Fruit fly (Drosophila melanogaster) whole organism, pupa: ENCODE measurements around the gene Trmt112.

Source experiments
- CG10348 ChIP-seq: fragments of 200-800 bp; sonication (Bioruptor generic); IDR thresholded peaks from 2 replicates; pipeline ENCODE4 v1.3.6; 2022; ENCODE audit warnings: missing biosample characterization, missing genetic modification characterization
- CG12605 ChIP-seq: fragments of 200-800 bp; sonication (Bioruptor generic); IDR thresholded peaks from 2 replicates; pipeline ENCODE4 v1.3.6; 2022; ENCODE audit warnings: missing biosample characterization, missing genetic modification characterization
- CG13204 ChIP-seq: fragments of 200-800 bp; sonication (Bioruptor generic); optimal IDR thresholded peaks from 2 replicates; lab custom pipeline; 2018; ENCODE audit warnings: missing biosample characterization, mild to moderate bottlenecking, missing genetic modification characterization, moderate library complexity
- CG14655 ChIP-seq: fragments of 200-800 bp; sonication (Bioruptor generic); optimal IDR thresholded peaks from 3 replicates; lab custom pipeline; 2017; ENCODE audit warnings: mild to moderate bottlenecking, missing biosample characterization, missing genetic modification reagents, missing genetic modification characterization
- CG15710 ChIP-seq: fragments of 200-800 bp; sonication (Bioruptor generic); optimal IDR thresholded peaks from 2 replicates; lab custom pipeline; 2018; ENCODE audit warnings: missing biosample characterization, mild to moderate bottlenecking, missing genetic modification characterization, moderate library complexity
- CG17806 ChIP-seq: fragments of 200-800 bp; sonication (Bioruptor generic); optimal IDR thresholded peaks from 2 replicates; lab custom pipeline; 2018; ENCODE audit warnings: missing biosample characterization, mild to moderate bottlenecking, missing genetic modification characterization, moderate library complexity
- CG32121 ChIP-seq: fragments of 200-800 bp; sonication (Bioruptor generic); IDR thresholded peaks from 2 replicates; pipeline ENCODE4 v1.3.6; 2022; ENCODE audit warnings: missing biosample characterization, missing genetic modification characterization
- CG34367 ChIP-seq: fragments of 200-800 bp; sonication (Bioruptor generic); optimal IDR thresholded peaks from 2 replicates; lab custom pipeline; 2018; ENCODE audit warnings: missing biosample characterization, mild to moderate bottlenecking, missing genetic modification characterization
- CG4496 ChIP-seq: fragments of 200-800 bp; sonication (Bioruptor generic); IDR thresholded peaks from 3 replicates; pipeline ENCODE4 v1.3.6; 2022; ENCODE audit warnings: missing biosample characterization, missing genetic modification characterization
- CG8159 ChIP-seq: fragments of 200-800 bp; sonication (Bioruptor generic); optimal IDR thresholded peaks from 3 replicates; lab custom pipeline; 2018; ENCODE audit warnings: missing biosample characterization, mild to moderate bottlenecking, missing genetic modification characterization, moderate library complexity
- CG8301 ChIP-seq: fragments of 200-800 bp; sonication (Bioruptor generic); optimal IDR thresholded peaks from 2 replicates; lab custom pipeline; 2018; ENCODE audit warnings: missing biosample characterization, mild to moderate bottlenecking, missing genetic modification characterization
- CG9948 ChIP-seq: fragments of 200-800 bp; sonication (Bioruptor generic); optimal IDR thresholded peaks from 2 replicates; lab custom pipeline; 2018; ENCODE audit warnings: missing biosample characterization, mild to moderate bottlenecking, missing genetic modification characterization, moderate library complexity
- D1 ChIP-seq: fragments of 200-800 bp; sonication (Bioruptor generic); optimal IDR thresholded peaks from 2 replicates; lab custom pipeline; 2018; ENCODE audit warnings: missing biosample characterization, mild to moderate bottlenecking, missing genetic modification characterization, moderate library complexity
- EcR ChIP-seq: fragments of 200-800 bp; sonication (Bioruptor generic); optimal IDR thresholded peaks from 3 replicates; lab custom pipeline; 2019; ENCODE audit warnings: missing biosample characterization, missing genetic modification characterization, mild to moderate bottlenecking, moderate library complexity, missing genetic modification reagents
- Ets98B ChIP-seq: fragments of 200-800 bp; sonication (Bioruptor generic); IDR thresholded peaks from 2 replicates; pipeline ENCODE4 v1.3.6; 2022; ENCODE audit warnings: missing biosample characterization, missing genetic modification characterization
- Pif1A ChIP-seq: fragments of 200-800 bp; sonication (Bioruptor generic); optimal IDR thresholded peaks from 3 replicates; lab custom pipeline; 2016; ENCODE audit warnings: missing biosample characterization, missing genetic modification characterization
- Pif1B ChIP-seq: fragments of 200-800 bp; sonication (Bioruptor generic); optimal IDR thresholded peaks from 3 replicates; lab custom pipeline; 2016; ENCODE audit warnings: missing biosample characterization, missing genetic modification characterization
- Snoo ChIP-seq: fragments of 200-800 bp; sonication (Bioruptor generic); optimal IDR thresholded peaks from 3 replicates; lab custom pipeline; 2017; ENCODE audit warnings: missing biosample characterization, mild to moderate bottlenecking, missing genetic modification characterization, inconsistent platforms
- fd96Ca ChIP-seq: fragments of 200-800 bp; sonication (Bioruptor generic); IDR thresholded peaks from 3 replicates; pipeline ENCODE4 v1.3.6; 2022; ENCODE audit warnings: missing biosample characterization, missing genetic modification characterization
- gl ChIP-seq: fragments of 200-800 bp; sonication (Bioruptor generic); optimal IDR thresholded peaks from 2 replicates; lab custom pipeline; 2018; ENCODE audit warnings: missing biosample characterization, mild to moderate bottlenecking, missing genetic modification characterization
- rn ChIP-seq: fragments of 200-800 bp; sonication (Bioruptor generic); IDR thresholded peaks from 2 replicates; pipeline ENCODE4 v1.3.6; 2022; ENCODE audit warnings: missing biosample characterization, missing genetic modification characterization

Trmt112 gene

DNA sequence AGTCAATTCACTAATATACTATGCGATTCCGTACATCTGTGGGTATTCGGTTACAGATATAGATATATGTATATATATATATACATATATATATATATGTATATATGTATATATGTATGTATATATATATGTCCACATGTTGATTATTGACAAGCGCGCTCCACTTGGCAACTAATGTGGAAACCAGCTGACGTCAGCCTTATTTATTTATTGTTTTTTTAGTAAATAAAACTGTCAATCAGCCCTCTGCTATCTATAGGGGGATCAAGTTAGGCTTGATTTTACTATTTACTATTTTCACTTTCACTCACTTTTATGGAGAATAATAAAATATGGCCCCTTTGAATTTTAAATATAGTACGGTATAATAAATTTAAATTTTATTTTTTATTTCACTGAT lies 41.7 kb downstream of the Trmt112 start:
- TF ChIP-seq Ets98B (GFP tag; lab: Robert Waterston, UW) (no peak), Pif1B (no peak), CG8159 (no peak)

DNA sequence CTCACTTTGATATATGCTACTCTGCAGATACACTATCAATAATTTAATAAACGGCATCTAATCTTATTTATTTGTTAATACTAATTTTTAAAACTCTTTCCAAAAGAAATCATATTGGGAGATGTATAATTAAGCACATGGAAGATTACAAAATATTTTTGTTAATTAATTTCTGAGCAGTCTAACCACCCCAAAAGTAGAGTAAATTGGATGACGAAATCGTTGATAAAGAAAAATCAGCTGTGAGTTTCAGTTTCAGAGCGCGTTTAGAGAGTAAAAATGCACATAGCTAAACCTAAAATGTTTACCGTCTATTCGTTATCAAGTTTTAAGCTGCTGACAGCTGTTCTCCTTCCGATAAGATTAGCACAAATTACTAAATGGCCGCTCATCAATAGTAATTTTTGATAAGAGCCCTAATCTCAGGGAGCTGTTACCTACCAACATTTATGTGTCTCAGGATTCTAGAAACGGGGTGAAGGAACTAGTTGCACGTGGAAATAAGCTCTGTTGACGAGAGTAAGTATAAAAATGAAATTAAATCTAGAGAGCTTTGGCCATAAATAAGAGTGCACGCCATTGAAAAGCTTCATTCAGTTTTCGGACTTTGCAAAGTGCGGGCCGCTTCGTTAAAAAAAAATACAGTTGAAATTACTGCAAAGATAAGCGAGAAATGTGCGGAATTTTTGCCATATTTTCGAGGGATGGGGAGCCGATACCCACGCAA lies 43.9 kb downstream of the Trmt112 start, which contains the start of the genes chb and AsnS:
TSS of gene chb (plus strand) at position 327 of the 727 bp plus-strand sequence.
TSS of gene AsnS (plus strand) at position 592 of the 727 bp plus-strand sequence.
- TF ChIP-seq gl (tag; lab: Kevin White, UChicago), result peak; percentile 46
- peak; percentile 50 for TF ChIP-seq CG14655 (GFP tag; lab: Kevin White, UChicago)
- no peak for TF ChIP-seq fd96Ca (GFP tag; lab: Robert Waterston, UW)
- TF ChIP-seq CG32121 (GFP tag; lab: Robert Waterston, UW), result peak; percentile 89
- TF ChIP-seq CG8159, result peak; percentile 82
- peak; percentile 82 for TF ChIP-seq CG9948 (tag; lab: Kevin White, UChicago)
- TF ChIP-seq Ets98B (GFP tag; lab: Robert Waterston, UW), result peak; percentile 91
- peak; percentile 72 for TF ChIP-seq CG34367 (tag; lab: Kevin White, UChicago)
- TF ChIP-seq Snoo, result peak; percentile 83
- TF ChIP-seq CG17806 (tag; lab: Kevin White, UChicago), result peak; percentile 89
- TF ChIP-seq CG8301 (tag; lab: Kevin White, UChicago), result peak; percentile 69
- peak; percentile 39 for TF ChIP-seq Pif1B
- peak; percentile 50; the same call in 1 of the 2 replicates for TF ChIP-seq CG10348 (GFP tag; lab: Robert Waterston, UW)
- peak; percentile 72 for TF ChIP-seq CG15710
- peak; percentile 78 for TF ChIP-seq CG12605 (GFP tag; lab: Robert Waterston, UW)
- TF ChIP-seq D1, result peak; percentile 75
- TF ChIP-seq EcR (GFP tag; lab: Kevin White, UChicago), result peak; percentile 77
- peak; percentile 73 for TF ChIP-seq Pif1A (GFP tag; lab: Kevin White, UChicago)
- no peak for TF ChIP-seq CG13204 (GFP tag; lab: Kevin White, UChicago)
- TF ChIP-seq CG4496 (GFP tag; lab: Robert Waterston, UW), result peak; percentile 95
- peak; percentile 58; the same call in 1 of the 2 replicates for TF ChIP-seq rn (GFP tag; lab: Robert Waterston, UW)

DNA sequence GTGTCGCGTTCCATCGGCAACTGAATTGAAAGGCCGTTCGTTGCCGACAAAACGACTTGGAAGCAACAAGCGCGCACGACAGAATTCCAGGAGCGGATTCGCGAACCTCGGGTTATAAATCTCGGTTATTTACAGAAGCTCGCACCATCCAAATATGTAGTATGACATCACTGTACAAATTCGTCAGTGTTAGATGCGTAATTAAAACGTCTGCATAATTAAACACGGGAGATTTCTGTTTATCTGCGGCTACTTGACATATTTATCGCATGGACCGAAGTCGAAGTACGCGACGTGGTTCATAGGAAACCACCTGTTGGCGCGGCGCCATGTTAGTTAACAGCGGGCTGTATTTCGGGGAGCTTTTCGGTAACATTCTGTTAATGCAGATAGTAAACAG lies 44.7 kb downstream of the Trmt112 start, which contains the start of gene Ac78C:
TSS of gene Ac78C (minus strand) at position 26 of the 400 bp plus-strand sequence.
- TF ChIP-seq gl (tag; lab: Kevin White, UChicago) (peak; percentile 79), CG9948 (tag; lab: Kevin White, UChicago) (peak; percentile 75), EcR (GFP tag; lab: Kevin White, UChicago) (no peak), rn (GFP tag; lab: Robert Waterston, UW) (peak; percentile 68), CG4496 (GFP tag; lab: Robert Waterston, UW) (peak; percentile 97), CG14655 (GFP tag; lab: Kevin White, UChicago) (peak; percentile 81), Snoo (peak; percentile 87), Ets98B (GFP tag; lab: Robert Waterston, UW) (peak; percentile 93), D1 (peak; percentile 47), CG17806 (tag; lab: Kevin White, UChicago) (peak; percentile 80), CG15710 (peak; percentile 80), Pif1A (GFP tag; lab: Kevin White, UChicago) (peak; percentile 91), CG13204 (GFP tag; lab: Kevin White, UChicago) (peak; percentile 42), CG32121 (GFP tag; lab: Robert Waterston, UW) (peak; percentile 94), CG10348 (GFP tag; lab: Robert Waterston, UW) (no peak), CG8301 (tag; lab: Kevin White, UChicago) (peak; percentile 83), CG8159 (peak; percentile 72), fd96Ca (GFP tag; lab: Robert Waterston, UW) (peak; percentile 93), CG12605 (GFP tag; lab: Robert Waterston, UW) (peak; percentile 92), CG34367 (tag; lab: Kevin White, UChicago) (peak; percentile 67), Pif1B (peak; percentile 80)
- TF ChIP-seq, all 21 proteins: peak for 19
